Worm (Caenorhabditis elegans) whole organism, late embryonic: ENCODE results near the gene far-7.

Experiments used
- ceh-48 ChIP-seq: sonication (generic microtip); optimal IDR thresholded peaks from 2 replicates; lab custom pipeline; 2016; ENCODE audit warnings: missing genetic modification characterization, inconsistent platforms, missing compliant biosample characterization
- eyg-1 ChIP-seq: sonication (generic microtip); optimal IDR thresholded peaks from 2 replicates; lab custom pipeline; 2016; ENCODE audit warnings: missing genotype, missing genetic modification characterization, missing compliant biosample characterization
- pag-3 ChIP-seq: sonication (generic microtip); optimal IDR thresholded peaks from 2 replicates; lab custom pipeline; 2016; ENCODE audit warnings: missing compliant biosample characterization, missing genetic modification characterization, borderline replicate concordance

DNA sequence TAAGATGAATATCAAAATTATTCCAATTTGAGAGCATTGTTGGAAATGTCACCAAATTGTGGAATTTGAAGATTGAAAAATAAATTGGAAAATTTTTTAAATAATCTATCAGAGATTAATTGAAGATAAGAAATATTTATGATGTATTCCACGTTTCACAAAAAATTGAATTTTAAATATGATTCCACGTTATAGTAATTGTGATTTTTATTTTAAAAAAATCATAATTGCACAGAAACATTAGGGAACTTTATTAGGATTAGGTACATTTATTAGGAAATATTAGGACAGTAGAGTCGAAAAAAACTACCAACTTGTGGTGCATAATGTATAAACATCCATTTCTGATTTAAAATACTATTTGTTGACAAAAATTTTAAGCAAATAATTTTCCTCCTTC, 25.0 kb upstream of the far-7 start, which contains the start of gene B0432.11:
- TF ChIP-seq pag-3 (tag; lab: Kevin White, UChicago): no peak
- no peak for TF ChIP-seq ceh-48 (tag; lab: Kevin White, UChicago)
- TF ChIP-seq eyg-1 (tag; lab: Kevin White, UChicago): no peak
